Fruit fly (Drosophila melanogaster): ENCODE measurements around the gene KP78b.

DNA sequence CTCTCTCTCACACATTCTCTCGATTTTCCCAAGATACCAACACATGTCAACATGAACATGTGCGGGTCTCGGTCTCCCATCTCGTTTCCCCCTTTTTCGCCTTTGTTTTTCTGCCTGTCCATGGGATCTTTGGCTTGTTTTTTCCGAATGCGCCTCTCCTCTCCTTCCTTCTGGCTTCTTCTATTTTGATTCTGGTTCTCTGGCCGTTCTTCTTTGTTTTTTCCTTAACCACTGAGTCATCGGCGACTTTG is 524 bp downstream of the KP78b start:
- no peak for TF ChIP-seq CG10631 (GFP tag; optimal IDR thresholded peaks at IDR 0.05)
- no peak for TF ChIP-seq Blimp-1 (GFP tag; optimal IDR thresholded peaks at IDR 0.05)
- TF ChIP-seq CG8632 (GFP tag; optimal IDR thresholded peaks at IDR 0.05): no peak
- TF ChIP-seq CG11762 (GFP tag; optimal IDR thresholded peaks at IDR 0.05; ENCODE audit: insufficient read depth): no peak
- TF ChIP-seq OdsH (GFP tag; optimal IDR thresholded peaks at IDR 0.05): no peak
- no peak for TF ChIP-seq pdm3 (GFP tag; optimal IDR thresholded peaks at IDR 0.05)
- no peak for TF ChIP-seq Smox (GFP tag; optimal IDR thresholded peaks at IDR 0.05)
- no peak for TF ChIP-seq Eip75B (GFP tag; optimal IDR thresholded peaks at IDR 0.05)

All from whole organism, prepupa.